Worm (Caenorhabditis elegans): ENCODE measurements around the gene F58A6.2.

Gene F58A6.2

DNA sequence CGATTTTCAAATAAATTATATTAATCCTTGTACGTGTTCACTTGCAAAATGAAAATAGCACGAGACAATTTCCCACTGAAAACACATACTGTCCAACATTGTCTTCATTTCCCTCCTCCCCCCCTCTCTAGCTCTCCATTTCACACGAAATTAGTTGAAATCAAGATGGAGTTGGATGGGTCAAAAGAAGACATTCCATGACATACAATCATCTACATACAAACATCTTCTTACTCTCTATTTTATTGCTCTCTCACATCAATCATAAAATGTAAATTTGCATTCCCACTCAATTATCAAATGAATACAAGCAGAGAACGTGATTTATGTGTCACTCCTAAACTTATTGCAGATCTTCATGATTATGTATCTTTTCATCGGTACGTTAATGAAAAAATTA, 20.8 kb upstream of the F58A6.2 start, which contains the start of gene srsy-1:
Gene srsy-1 (plus strand): TSS at position 301 of the 400 bp plus-strand sequence.
- no peak for TF ChIP-seq ceh-6 (GFP tag; optimal IDR thresholded peaks at IDR 0.05)

DNA sequence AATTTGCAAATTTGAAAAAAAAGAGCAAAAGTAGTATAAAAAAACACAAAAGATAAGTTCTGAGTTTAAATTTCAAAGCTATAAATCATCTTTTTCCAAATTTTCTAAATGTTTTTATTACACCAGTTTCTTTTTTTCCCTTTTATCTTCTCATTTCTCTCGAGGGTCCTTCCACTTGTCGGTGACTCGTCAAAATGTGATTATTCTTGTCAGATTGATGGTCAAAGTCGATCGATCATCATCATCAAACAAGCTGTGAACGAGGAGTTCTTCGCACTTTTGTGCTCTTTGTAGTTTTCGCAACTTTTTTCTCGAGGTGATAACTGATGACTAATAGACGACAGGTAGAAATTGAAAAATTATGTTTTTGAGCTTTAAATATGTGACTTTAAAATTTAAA, 15.9 kb upstream of the F58A6.2 start:
- no peak for TF ChIP-seq pha-4 (tag; optimal IDR thresholded peaks at IDR 0.05)
- no peak for TF ChIP-seq ceh-6 (GFP tag; optimal IDR thresholded peaks at IDR 0.05)
- peak; percentile 81 for TF ChIP-seq unc-55 (GFP tag; optimal IDR thresholded peaks at IDR 0.05)

DNA sequence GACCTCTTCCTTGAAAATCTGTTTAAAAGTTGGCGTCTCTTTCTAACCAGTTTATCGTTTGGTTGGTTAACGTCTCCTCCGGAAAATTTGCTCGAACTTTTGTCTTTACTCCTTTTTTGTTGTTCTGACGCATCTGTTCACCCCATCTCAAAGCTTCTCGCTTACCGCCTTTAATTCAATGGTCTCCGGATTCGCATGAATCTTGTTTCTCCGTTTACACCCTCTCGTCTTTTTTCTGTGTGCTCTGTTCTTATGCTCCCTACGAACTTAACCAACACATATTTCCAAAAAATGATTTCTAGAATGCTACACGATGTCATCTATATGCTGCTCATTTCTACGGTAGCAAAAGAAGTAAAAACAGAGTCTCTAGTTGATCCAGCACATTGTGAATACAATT, 6.4 kb upstream of the F58A6.2 start, which contains the start of gene lgc-56:
Gene lgc-56 (plus strand): TSS at position 301 of the 400 bp plus-strand sequence.
- TF ChIP-seq unc-55 (GFP tag; optimal IDR thresholded peaks at IDR 0.05) (no peak), hlh-6 (tag; optimal IDR thresholded peaks at IDR 0.05) (no peak), lim-6 (tag; optimal IDR thresholded peaks at IDR 0.05) (no peak), dmd-4 (tag; optimal IDR thresholded peaks at IDR 0.05; ENCODE audit: borderline replicate concordance) (no peak), nhr-232 (tag; optimal IDR thresholded peaks at IDR 0.05) (no peak), pha-4 (tag; optimal IDR thresholded peaks at IDR 0.05) (no peak), ceh-19 (GFP tag; optimal IDR thresholded peaks at IDR 0.05) (no peak), ceh-31 (tag; optimal IDR thresholded peaks at IDR 0.05) (no peak), tbx-2 (tag; optimal IDR thresholded peaks at IDR 0.05) (no peak), K09A11.1 (tag; optimal IDR thresholded peaks at IDR 0.05; ENCODE audit: insufficient read depth) (no peak)

- TF ChIP-seq unc-3 (GFP tag; conservative IDR thresholded peaks at IDR 0.05), result no peak
- TF ChIP-seq unc-3 (tag; optimal IDR thresholded peaks at IDR 0.05), result no peak
Observed at ce11 chrII:5131800-5132199, 4.7 kb upstream of the F58A6.2 start.

DNA sequence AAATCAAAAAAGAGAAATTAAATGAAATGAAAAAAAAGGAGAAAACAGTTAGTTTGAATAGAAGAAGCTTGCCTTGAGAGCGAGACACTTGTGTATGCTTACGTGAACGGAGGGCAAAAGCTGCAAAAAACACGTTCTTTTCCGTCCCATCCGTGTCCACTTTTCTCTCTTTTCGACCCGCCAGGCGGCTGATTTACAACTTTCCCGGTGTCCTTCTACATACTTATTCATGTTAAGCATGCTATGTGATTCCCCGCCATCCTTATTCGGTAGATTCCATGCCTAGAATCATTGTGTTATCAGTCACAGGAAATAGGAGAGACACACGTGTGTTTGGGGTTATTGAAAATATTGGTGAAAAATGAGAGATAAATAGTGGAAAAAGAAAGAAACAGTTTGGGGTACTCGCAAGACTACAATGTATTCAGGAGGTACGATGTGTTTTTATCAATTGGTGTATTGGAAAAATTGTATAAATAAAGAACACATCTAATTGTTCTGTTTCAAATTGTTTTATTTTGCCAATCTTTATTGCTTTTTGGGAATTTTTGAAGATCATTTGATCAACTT, 5.5 kb downstream of the F58A6.2 start, which contains the start of gene nas-29:
Gene nas-29 (minus strand): TSS at position 92 of the 570 bp plus-strand sequence.
- TF ChIP-seq odd-2 (tag; optimal IDR thresholded peaks at IDR 0.05) (no peak), elt-2 (tag; optimal IDR thresholded peaks at IDR 0.05) (peak; percentile 65), ref-2 (tag; optimal IDR thresholded peaks at IDR 0.05) (no peak)

ce11 chrII:5142619-5143018, 6.1 kb downstream of the F58A6.2 start, which contains the start of gene F58A6.1:
F58A6.1 (plus strand) TSS chrII:5142919.
- TF ChIP-seq pag-3 (tag; optimal IDR thresholded peaks at IDR 0.05; ENCODE audit: borderline replicate concordance), result no peak
- TF ChIP-seq ceh-2 (tag; optimal IDR thresholded peaks at IDR 0.05), result no peak
- no peak for TF ChIP-seq ceh-14 (tag; optimal IDR thresholded peaks at IDR 0.05)
- no peak for TF ChIP-seq pha-2 (tag; optimal IDR thresholded peaks at IDR 0.05)
- no peak for TF ChIP-seq unc-42 (tag; optimal IDR thresholded peaks at IDR 0.05)
- TF ChIP-seq nhr-11 (tag; optimal IDR thresholded peaks at IDR 0.05), result no peak
- TF ChIP-seq nhr-232 (tag; optimal IDR thresholded peaks at IDR 0.05), result no peak

- TF ChIP-seq pros-1 (tag; optimal IDR thresholded peaks at IDR 0.05), result no peak
- TF ChIP-seq K02D7.2 (tag; optimal IDR thresholded peaks at IDR 0.05), result no peak
- no peak for TF ChIP-seq ama-1 (optimal IDR thresholded peaks at IDR 0.05)
- no peak for TF ChIP-seq gmeb-2 (tag; optimal IDR thresholded peaks at IDR 0.05)
- TF ChIP-seq lin-11 (tag; optimal IDR thresholded peaks at IDR 0.05), result no peak
- TF ChIP-seq unc-86 (tag; optimal IDR thresholded peaks at IDR 0.05), result no peak
- TF ChIP-seq ceh-48 (tag; optimal IDR thresholded peaks at IDR 0.05), result no peak
- no peak for TF ChIP-seq C08G9.2 (tag; optimal IDR thresholded peaks at IDR 0.05)
- no peak for TF ChIP-seq pha-4 (tag; optimal IDR thresholded peaks at IDR 0.05)
- no peak for TF ChIP-seq hlh-13 (GFP tag; optimal IDR thresholded peaks at IDR 0.05)
- no peak for TF ChIP-seq zip-5 (tag; optimal IDR thresholded peaks at IDR 0.05)
Observed at ce11 chrII:5148349-5148748, 11.8 kb downstream of the F58A6.2 start, which contains the start of gene F58A6.5. F58A6.5 (minus strand) TSS chrII:5148449.
